Worm (Caenorhabditis elegans): ENCODE results near the gene ZK856.16.

ZK856.16 gene

DNA sequence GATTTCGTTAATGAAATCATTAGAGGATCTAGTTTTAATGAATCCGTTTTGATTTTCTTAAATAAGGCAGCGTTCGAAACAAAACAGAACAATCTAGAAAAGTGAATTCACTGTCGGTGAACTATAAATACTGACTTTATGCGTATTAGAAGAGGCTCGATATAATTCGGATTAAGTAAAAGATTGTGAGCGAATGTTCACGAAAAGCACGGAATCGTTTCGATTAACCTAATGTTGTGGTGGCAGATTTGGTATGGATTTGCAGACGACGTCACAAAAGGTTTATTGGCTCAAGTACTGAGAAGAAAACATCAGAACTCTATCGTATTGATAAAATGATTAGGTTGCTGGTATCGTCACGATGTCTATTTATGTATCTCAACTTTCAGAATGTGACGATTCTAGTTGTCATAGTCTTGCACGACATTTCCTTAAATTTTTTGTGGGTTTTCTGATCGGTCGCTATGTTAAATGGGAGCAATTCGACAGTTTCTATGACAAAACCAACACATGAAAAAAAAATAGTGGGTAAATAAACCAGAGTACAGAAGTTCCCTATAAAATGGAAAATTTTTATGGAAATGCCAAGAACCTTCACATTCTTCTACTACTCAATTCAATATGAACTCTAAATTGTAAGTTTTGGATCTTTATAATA is 24.0 kb upstream of the ZK856.16 start, which contains the start of the genes pyt-1 and fipr-7:
TSS of gene pyt-1 (minus strand) at position 101 of the 658 bp plus-strand sequence.
TSS of gene fipr-7 (plus strand) at position 608 of the 658 bp plus-strand sequence.
- TF ChIP-seq F13H6.1 (tag; optimal IDR thresholded peaks at IDR 0.05) (no peak), C34F6.9 (tag; optimal IDR thresholded peaks at IDR 0.05) (no peak), snpc-4 (tag; optimal IDR thresholded peaks at IDR 0.05) (no peak), alr-1 (tag; optimal IDR thresholded peaks at IDR 0.05) (no peak), crh-2 (tag; optimal IDR thresholded peaks at IDR 0.05) (no peak), lin-11 (tag; optimal IDR thresholded peaks at IDR 0.05) (no peak), ztf-11 (tag; optimal IDR thresholded peaks at IDR 0.05) (no peak), unc-62 (GFP tag; optimal IDR thresholded peaks at IDR 0.05) (no peak), unc-55 (GFP tag; optimal IDR thresholded peaks at IDR 0.05) (no peak), dmd-4 (tag; optimal IDR thresholded peaks at IDR 0.05) (no peak), egl-27 (tag; optimal IDR thresholded peaks at IDR 0.05) (no peak), aly-2 (tag; optimal IDR thresholded peaks at IDR 0.05) (no peak), mdl-1 (tag; optimal IDR thresholded peaks at IDR 0.05) (no peak), nhr-25 (tag; optimal IDR thresholded peaks at IDR 0.05) (no peak), nhr-23 (tag; optimal IDR thresholded peaks at IDR 0.05) (no peak), unc-39 (tag; optimal IDR thresholded peaks at IDR 0.05) (no peak), nhr-11 (tag; optimal IDR thresholded peaks at IDR 0.05) (no peak), sma-3 (GFP tag; optimal IDR thresholded peaks at IDR 0.05) (no peak), R02D3.7 (tag; optimal IDR thresholded peaks at IDR 0.05) (no peak)

DNA sequence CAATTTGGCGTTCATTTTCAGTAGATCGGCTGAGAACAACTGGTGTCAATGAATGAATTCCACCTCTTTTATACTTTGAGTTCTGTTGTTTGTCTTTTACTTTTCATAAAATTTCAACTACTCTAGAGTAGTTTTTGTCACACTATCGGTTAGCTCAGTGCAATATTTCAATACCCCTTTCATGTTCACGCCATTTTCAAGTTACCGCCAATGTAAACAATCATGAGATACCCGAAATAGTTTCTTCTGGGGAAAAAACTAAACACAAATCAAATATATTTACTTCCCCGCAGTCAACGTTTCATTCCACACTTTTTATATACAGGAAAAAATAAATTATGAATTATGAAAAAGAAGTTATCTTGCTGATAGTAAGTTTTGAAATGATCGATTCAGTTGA is 23.0 kb upstream of the ZK856.16 start, which contains the start of gene fipr-4:
TSS of gene fipr-4 (minus strand) at position 101 of the 400 bp plus-strand sequence.
- TF ChIP-seq aly-2 (tag; optimal IDR thresholded peaks at IDR 0.05) (no peak), F13H6.1 (tag; optimal IDR thresholded peaks at IDR 0.05) (peak; percentile 9)

DNA sequence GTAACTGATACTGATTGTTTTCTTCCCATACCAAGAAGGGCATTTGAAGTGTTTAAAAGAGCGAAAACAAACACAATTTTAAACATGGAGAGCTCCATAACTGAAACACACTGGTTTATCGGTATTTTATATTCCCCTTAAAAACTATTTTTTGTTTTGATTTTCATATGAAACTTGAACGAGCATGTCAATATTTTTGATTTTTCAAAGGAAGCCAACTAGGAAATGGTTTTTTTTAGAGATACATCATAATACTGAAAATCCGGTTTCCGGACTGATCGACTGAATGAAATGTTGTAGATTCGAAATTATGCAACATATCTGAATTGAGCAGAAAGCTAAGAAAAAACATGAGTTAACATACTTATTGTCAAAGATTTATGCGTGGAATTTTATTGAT is 21.9 kb upstream of the ZK856.16 start, which contains the start of gene ttr-19:
TSS of gene ttr-19 (minus strand) at position 101 of the 400 bp plus-strand sequence.
- TF ChIP-seq alr-1 (tag; optimal IDR thresholded peaks at IDR 0.05) (no peak), ztf-11 (tag; optimal IDR thresholded peaks at IDR 0.05) (no peak)

DNA sequence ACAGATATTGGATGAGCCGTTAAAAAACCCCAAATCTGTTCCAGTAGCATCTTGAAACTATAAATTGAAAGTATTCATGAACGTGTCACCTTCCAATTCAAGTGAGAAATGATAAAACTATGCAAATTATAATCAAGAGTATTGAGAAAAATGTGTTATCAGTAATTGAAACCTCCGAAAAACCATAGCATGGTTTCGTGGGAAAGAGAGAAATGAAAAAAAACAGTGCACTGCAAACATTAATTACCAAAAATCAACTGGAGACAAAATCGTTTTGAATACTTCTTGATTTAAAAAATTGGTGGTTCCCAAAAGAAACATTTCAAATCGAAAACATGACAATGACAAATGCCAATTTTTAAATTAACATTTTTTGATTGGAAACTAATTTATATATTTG is 20.2 kb upstream of the ZK856.16 start, which contains the start of gene daf-36:
TSS of gene daf-36 (minus strand) at position 101 of the 400 bp plus-strand sequence.
- peak; percentile 62 for TF ChIP-seq fos-1 (tag; optimal IDR thresholded peaks at IDR 0.05)
- TF ChIP-seq elt-3 (tag; optimal IDR thresholded peaks at IDR 0.05) = no peak

DNA sequence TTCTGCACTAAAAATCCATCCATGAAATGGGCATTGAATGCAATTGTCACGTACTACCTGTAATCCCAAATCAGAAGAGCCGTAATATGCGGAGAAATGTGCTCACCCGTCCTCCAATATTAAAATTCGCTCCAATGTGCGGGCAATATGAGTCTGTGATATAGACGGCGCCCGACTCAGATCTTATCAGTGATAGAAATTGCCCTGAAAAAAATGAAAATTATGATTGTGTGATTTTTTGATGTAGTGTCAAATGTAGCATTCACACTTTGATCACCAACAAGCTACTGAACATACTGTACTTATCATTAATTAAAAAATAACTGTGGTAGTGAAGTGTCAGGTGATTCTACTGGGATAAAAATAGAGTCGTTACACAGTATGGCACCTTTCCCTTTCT is 19.2 kb upstream of the ZK856.16 start:
- no peak for TF ChIP-seq nhr-6 (tag; optimal IDR thresholded peaks at IDR 0.05)
- no peak for TF ChIP-seq zag-1 (tag; optimal IDR thresholded peaks at IDR 0.05)
- no peak for TF ChIP-seq elt-1 (tag; optimal IDR thresholded peaks at IDR 0.05)
- no peak for TF ChIP-seq peb-1 (tag; optimal IDR thresholded peaks at IDR 0.05)
- no peak for TF ChIP-seq ceh-82 (tag; optimal IDR thresholded peaks at IDR 0.05)
- TF ChIP-seq dmd-4 (tag; optimal IDR thresholded peaks at IDR 0.05) = no peak
- TF ChIP-seq fos-1 (tag; optimal IDR thresholded peaks at IDR 0.05) = peak; percentile 60

DNA sequence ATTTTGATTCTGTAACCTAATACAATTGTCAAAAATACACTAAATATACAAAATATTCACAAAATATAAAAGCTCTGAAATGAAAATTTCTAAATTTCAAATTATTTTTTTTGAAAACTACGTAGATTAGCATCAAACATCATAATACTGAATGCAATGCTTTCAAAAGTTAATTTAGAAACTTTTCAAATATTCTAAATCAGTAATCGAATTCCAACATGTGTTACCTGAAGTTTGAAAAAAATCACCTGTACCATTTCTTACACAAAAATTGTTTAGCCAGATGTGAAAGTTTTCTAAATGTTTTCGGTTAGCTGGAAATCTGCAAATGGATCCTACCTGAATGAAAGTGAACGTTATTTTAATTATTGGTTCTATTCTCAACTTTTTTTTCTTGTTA is 16.6 kb upstream of the ZK856.16 start, which contains the start of gene C12D8.20:
TSS of gene C12D8.20 (plus strand) at position 301 of the 400 bp plus-strand sequence.
- TF ChIP-seq fos-1 (tag; optimal IDR thresholded peaks at IDR 0.05) (no peak), nhr-129 (tag; optimal IDR thresholded peaks at IDR 0.05) (no peak), skn-1 (tag; optimal IDR thresholded peaks at IDR 0.05) (no peak), elt-1 (tag; optimal IDR thresholded peaks at IDR 0.05) (no peak), lin-13 (GFP tag; optimal IDR thresholded peaks at IDR 0.05) (no peak), sem-4 (tag; optimal IDR thresholded peaks at IDR 0.05) (no peak), mbf-1 (tag; optimal IDR thresholded peaks at IDR 0.05) (no peak), gmeb-1 (tag; optimal IDR thresholded peaks at IDR 0.05) (no peak), nhr-11 (tag; optimal IDR thresholded peaks at IDR 0.05) (no peak), blmp-1 (tag; optimal IDR thresholded peaks at IDR 0.05; ENCODE audit: insufficient read depth) (no peak), F13H6.1 (tag; optimal IDR thresholded peaks at IDR 0.05) (no peak), ZK546.5 (tag; optimal IDR thresholded peaks at IDR 0.05) (no peak), snpc-4 (tag; optimal IDR thresholded peaks at IDR 0.05) (no peak)

Data from whole organism, L2 larva.